Worm (Caenorhabditis elegans): ENCODE results near the gene pes-10.

DNA sequence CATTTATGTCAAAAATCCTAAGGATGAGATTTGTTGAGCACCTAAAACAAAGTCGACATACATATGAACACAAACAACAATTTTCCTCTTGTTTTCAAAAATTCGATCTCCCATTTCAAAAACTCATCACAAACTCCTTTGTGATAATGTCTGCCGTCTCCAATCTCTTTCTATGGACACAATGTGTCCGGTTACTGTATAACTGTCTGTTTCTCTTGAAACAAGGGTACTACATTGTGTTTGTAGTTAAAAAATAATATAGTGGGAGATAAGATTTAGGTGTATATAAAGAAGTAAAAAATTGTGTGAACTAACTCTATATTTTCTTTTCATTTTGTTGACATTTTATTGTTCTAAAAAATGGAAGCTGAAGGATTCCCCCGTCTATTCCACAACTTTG lies 17.3 kb downstream of the pes-10 start, which contains the start of gene bcmo-1:
- TF ChIP-seq nhr-237 (tag; optimal IDR thresholded peaks at IDR 0.05) (no peak), mxl-2 (GFP tag; conservative IDR thresholded peaks at IDR 0.05) (no peak), mep-1 (tag; optimal IDR thresholded peaks at IDR 0.05) (no peak), nhr-11 (tag; optimal IDR thresholded peaks at IDR 0.05) (no peak), ama-1 (optimal IDR thresholded peaks at IDR 0.05) (no peak), F37D6.2 (tag; optimal IDR thresholded peaks at IDR 0.05) (no peak), egl-27 (tag; optimal IDR thresholded peaks at IDR 0.05) (no peak)

Data from whole organism, L4 larva.